Fruit fly (Drosophila melanogaster) whole organism, embryonic: Measurements from ENCODE around the gene Kal1.

ENCODE experiments used
- Ada2b ChIP-seq: fragments of 200-800 bp; sonication (Bioruptor generic); IDR thresholded peaks from 2 replicates; pipeline ENCODE4 v1.3.6; 2022; ENCODE audit warnings: missing biosample characterization, missing genetic modification characterization
- CG1024 ChIP-seq: fragments of 200-800 bp; sonication (Bioruptor generic); IDR thresholded peaks from 2 replicates; pipeline ENCODE4 v1.3.6; 2022; ENCODE audit warnings: missing biosample characterization, missing genetic modification characterization
- CG10267 ChIP-seq: fragments of 200-800 bp; sonication (Bioruptor generic); optimal IDR thresholded peaks from 2 replicates; lab custom pipeline; 2018; ENCODE audit warnings: missing biosample characterization, mild to moderate bottlenecking, missing genetic modification characterization, moderate library complexity
- CG10462 ChIP-seq: fragments of 200-800 bp; sonication (Bioruptor generic); optimal IDR thresholded peaks from 2 replicates; lab custom pipeline; 2016; ENCODE audit warnings: missing biosample characterization, missing genetic modification characterization
- CG10565 ChIP-seq: fragments of 200-800 bp; sonication (Bioruptor generic); optimal IDR thresholded peaks from 3 replicates; lab custom pipeline; 2016; ENCODE audit warnings: missing biosample characterization, mild to moderate bottlenecking, missing genetic modification characterization
- CG11723 ChIP-seq: fragments of 200-800 bp; sonication (Bioruptor generic); optimal IDR thresholded peaks from 2 replicates; lab custom pipeline; 2017; ENCODE audit warnings: missing biosample characterization, mild to moderate bottlenecking, missing genetic modification characterization
- CG12104 ChIP-seq: fragments of 200-800 bp; sonication (Bioruptor generic); optimal IDR thresholded peaks from 3 replicates; lab custom pipeline; 2016; ENCODE audit warnings: missing biosample characterization, missing genetic modification characterization
- CG12219 ChIP-seq: fragments of 200-800 bp; sonication (Bioruptor generic); optimal IDR thresholded peaks from 3 replicates; lab custom pipeline; 2018; ENCODE audit warnings: missing biosample characterization, mild to moderate bottlenecking, missing genetic modification characterization
- CG12744 ChIP-seq: fragments of 200-800 bp; sonication (Bioruptor generic); optimal IDR thresholded peaks from 2 replicates; lab custom pipeline; 2016; ENCODE audit warnings: missing biosample characterization, missing genetic modification characterization
- CG13296 ChIP-seq: fragments of 200-800 bp; sonication (Bioruptor generic); optimal IDR thresholded peaks from 3 replicates; lab custom pipeline; 2018; ENCODE audit warnings: missing biosample characterization, mild to moderate bottlenecking, missing genetic modification characterization
- CG13424 ChIP-seq: fragments of 200-800 bp; sonication (Bioruptor generic); optimal IDR thresholded peaks from 2 replicates; lab custom pipeline; 2019; ENCODE audit warnings: missing biosample characterization, mild to moderate bottlenecking, missing genetic modification characterization, moderate library complexity
- CG14710 ChIP-seq: fragments of 200-800 bp; sonication (Bioruptor generic); optimal IDR thresholded peaks from 3 replicates; lab custom pipeline; 2019; ENCODE audit warnings: missing biosample characterization, mild to moderate bottlenecking, missing genetic modification characterization, moderate library complexity
- CG14965 ChIP-seq: fragments of 200-800 bp; sonication (Bioruptor generic); optimal IDR thresholded peaks from 2 replicates; lab custom pipeline; 2016; ENCODE audit warnings: missing biosample characterization, missing genetic modification characterization, borderline replicate concordance
- CG17385 ChIP-seq: fragments of 200-800 bp; sonication (Bioruptor generic); optimal IDR thresholded peaks from 3 replicates; lab custom pipeline; 2018; ENCODE audit warnings: missing biosample characterization, mild to moderate bottlenecking, missing genetic modification characterization
- CG17912 ChIP-seq: fragments of 200-800 bp; sonication (Bioruptor generic); optimal IDR thresholded peaks from 2 replicates; lab custom pipeline; 2018; ENCODE audit warnings: missing biosample characterization, mild to moderate bottlenecking, missing genetic modification characterization
- CG2120 ChIP-seq: fragments of 200-800 bp; sonication (Bioruptor generic); optimal IDR thresholded peaks from 3 replicates; lab custom pipeline; 2016; ENCODE audit warnings: missing biosample characterization, missing genetic modification characterization
- CG2875 ChIP-seq: fragments of 200-800 bp; sonication (Bioruptor generic); optimal IDR thresholded peaks from 2 replicates; lab custom pipeline; 2017; ENCODE audit warnings: missing biosample characterization, mild to moderate bottlenecking, missing genetic modification characterization, missing genetic modification reagents
- CG34422 ChIP-seq: fragments of 200-800 bp; sonication (Bioruptor generic); IDR thresholded peaks from 3 replicates; pipeline ENCODE4 v1.3.6; 2022; ENCODE audit warnings: missing biosample characterization, missing genetic modification characterization
- CG3847 ChIP-seq: fragments of 200-800 bp; sonication (Bioruptor generic); IDR thresholded peaks from 2 replicates; pipeline ENCODE4 v1.3.6; 2022; ENCODE audit warnings: missing biosample characterization, missing genetic modification characterization
- CG4404 ChIP-seq: fragments of 200-800 bp; sonication (Bioruptor generic); IDR thresholded peaks from 2 replicates; pipeline ENCODE4 v1.3.6; 2022; ENCODE audit warnings: missing biosample characterization, missing genetic modification characterization
- CG6175 ChIP-seq: fragments of 200-800 bp; sonication (Bioruptor generic); IDR thresholded peaks from 3 replicates; pipeline ENCODE4 v1.3.6; 2022; ENCODE audit warnings: missing biosample characterization, missing genetic modification characterization
- CG6654 ChIP-seq: fragments of 200-800 bp; sonication (Bioruptor generic); optimal IDR thresholded peaks from 2 replicates; lab custom pipeline; 2017; ENCODE audit warnings: missing biosample characterization, mild to moderate bottlenecking, missing genetic modification characterization
- CG6791 ChIP-seq: fragments of 200-800 bp; sonication (Bioruptor generic); IDR thresholded peaks from 3 replicates; pipeline ENCODE4 v1.3.6; 2022; ENCODE audit warnings: missing biosample characterization, missing genetic modification characterization; ENCODE audit not compliant: partially characterized antibody
- CG6813 ChIP-seq: fragments of 200-800 bp; sonication (Bioruptor generic); optimal IDR thresholded peaks from 2 replicates; lab custom pipeline; 2017; ENCODE audit warnings: missing biosample characterization, missing genetic modification characterization, mild to moderate bottlenecking, moderate library complexity, missing genetic modification reagents
- CG7786 ChIP-seq: fragments of 200-800 bp; sonication (Bioruptor generic); optimal IDR thresholded peaks from 2 replicates; lab custom pipeline; 2016; ENCODE audit warnings: missing biosample characterization, missing genetic modification characterization
- CG9215 ChIP-seq: fragments of 200-800 bp; sonication (Bioruptor generic); IDR thresholded peaks from 2 replicates; pipeline ENCODE4 v1.3.6; 2022; ENCODE audit warnings: missing biosample characterization, missing genetic modification characterization
- CG9437 ChIP-seq: fragments of 200-800 bp; sonication (Bioruptor generic); optimal IDR thresholded peaks from 2 replicates; lab custom pipeline; 2018; ENCODE audit warnings: missing biosample characterization, mild to moderate bottlenecking, missing genetic modification characterization
- CG9876 ChIP-seq: fragments of 200-800 bp; sonication (Bioruptor generic); optimal IDR thresholded peaks from 2 replicates; lab custom pipeline; 2016; ENCODE audit warnings: missing biosample characterization, missing genetic modification characterization
- E2f1 ChIP-seq: fragments of 200-800 bp; sonication (Bioruptor generic); IDR thresholded peaks from 2 replicates; pipeline ENCODE4 v1.3.6; 2022; ENCODE audit warnings: missing biosample characterization, missing genetic modification characterization
- Fer1 ChIP-seq: fragments of 200-800 bp; sonication (Bioruptor generic); optimal IDR thresholded peaks from 2 replicates; lab custom pipeline; 2017; ENCODE audit warnings: missing biosample characterization, mild to moderate bottlenecking, missing genetic modification characterization
- Lpt ChIP-seq: fragments of >200 bp; optimal IDR thresholded peaks from 2 replicates; lab custom pipeline; 2018; ENCODE audit warnings: missing biosample characterization, missing genetic modification characterization
- Neu2 ChIP-seq: fragments of 200-800 bp; sonication (Bioruptor generic); optimal IDR thresholded peaks from 3 replicates; lab custom pipeline; 2016; ENCODE audit warnings: missing biosample characterization, missing genetic modification characterization, borderline replicate concordance
- Poxn ChIP-seq: fragments of 200-800 bp; sonication (Bioruptor generic); IDR thresholded peaks from 2 replicates; pipeline ENCODE4 v1.3.6; 2022; ENCODE audit warnings: missing biosample characterization, missing genetic modification characterization
- Scr ChIP-seq: fragments of 200-800 bp; sonication (Bioruptor generic); IDR thresholded peaks from 2 replicates; pipeline ENCODE4 v1.3.6; 2022; ENCODE audit warnings: missing biosample characterization, missing genetic modification characterization; ENCODE audit not compliant: partially characterized antibody
- Six4 ChIP-seq: fragments of 200-800 bp; sonication (Bioruptor generic); optimal IDR thresholded peaks from 2 replicates; lab custom pipeline; 2016; ENCODE audit warnings: missing biosample characterization, missing genetic modification characterization
- Spps ChIP-seq: fragments of 200-800 bp; sonication (Bioruptor generic); optimal IDR thresholded peaks from 2 replicates; lab custom pipeline; 2018; ENCODE audit warnings: missing biosample characterization, mild to moderate bottlenecking, missing genetic modification characterization
- TFAM ChIP-seq: fragments of 200-800 bp; sonication (Bioruptor generic); optimal IDR thresholded peaks from 2 replicates; lab custom pipeline; 2017; ENCODE audit warnings: missing biosample characterization, missing genetic modification characterization, inconsistent platforms
- bsh ChIP-seq, 2 experiments: fragments of 200-800 bp; sonication (Bioruptor generic); optimal IDR thresholded peaks; 2 replicates each; lab custom pipeline; 2017 to 2018; ENCODE audit warnings: mild to moderate bottlenecking in 2 of 2, missing biosample characterization in 2 of 2, missing genetic modification characterization in 2 of 2, moderate library complexity in 1 of 2
- chinmo ChIP-seq: fragments of 200-800 bp; sonication (Bioruptor generic); IDR thresholded peaks from 4 replicates; pipeline ENCODE4 v1.3.6; 2022; ENCODE audit warnings: missing biosample characterization, missing genetic modification characterization; ENCODE audit not compliant: partially characterized antibody
- chm ChIP-seq: fragments of 200-800 bp; sonication (Bioruptor generic); IDR thresholded peaks from 2 replicates; pipeline ENCODE4 v1.3.6; 2022; ENCODE audit warnings: missing biosample characterization, missing genetic modification characterization
- crol ChIP-seq: fragments of 200-800 bp; sonication (Bioruptor generic); IDR thresholded peaks from 2 replicates; pipeline ENCODE4 v1.3.6; 2022; ENCODE audit warnings: missing biosample characterization, missing genetic modification characterization
- dm ChIP-seq: fragments of 200-800 bp; sonication (Bioruptor generic); optimal IDR thresholded peaks from 3 replicates; lab custom pipeline; 2016; ENCODE audit warnings: missing biosample characterization, missing genetic modification characterization
- emc ChIP-seq: fragments of 200-800 bp; sonication (Bioruptor generic); optimal IDR thresholded peaks from 2 replicates; lab custom pipeline; 2016; ENCODE audit warnings: missing biosample characterization, missing genetic modification characterization
- ems ChIP-seq: fragments of 200-800 bp; sonication (Bioruptor generic); optimal IDR thresholded peaks from 3 replicates; lab custom pipeline; 2016; ENCODE audit warnings: missing biosample characterization, missing genetic modification characterization
- jigr1 ChIP-seq: fragments of 200-800 bp; sonication (Bioruptor generic); IDR thresholded peaks from 3 replicates; pipeline ENCODE4 v1.3.6; 2022; ENCODE audit warnings: missing biosample characterization, missing genetic modification characterization
- lab ChIP-seq: fragments of 200-800 bp; sonication (Bioruptor generic); optimal IDR thresholded peaks from 3 replicates; lab custom pipeline; 2017; ENCODE audit warnings: missing biosample characterization, missing genetic modification characterization, mild to moderate bottlenecking, moderate library complexity, missing genetic modification reagents
- nau ChIP-seq: fragments of 200-800 bp; sonication (Bioruptor generic); optimal IDR thresholded peaks from 3 replicates; lab custom pipeline; 2017; ENCODE audit warnings: missing biosample characterization, mild to moderate bottlenecking, missing genetic modification characterization, missing genetic modification reagents
- scrt ChIP-seq: fragments of 200-800 bp; sonication (Bioruptor generic); optimal IDR thresholded peaks from 2 replicates; lab custom pipeline; 2018; ENCODE audit warnings: missing biosample characterization, mild to moderate bottlenecking, missing genetic modification characterization, moderate library complexity
- sens-2 ChIP-seq: fragments of 200-800 bp; sonication (Bioruptor generic); IDR thresholded peaks from 2 replicates; pipeline ENCODE4 v1.3.6; 2022; ENCODE audit warnings: missing biosample characterization, missing genetic modification characterization
- tna ChIP-seq: fragments of 200-800 bp; sonication (Bioruptor generic); IDR thresholded peaks from 2 replicates; pipeline ENCODE4 v1.3.6; 2022; ENCODE audit warnings: missing biosample characterization, missing genetic modification characterization; ENCODE audit not compliant: partially characterized antibody
- vvl ChIP-seq: fragments of 200-800 bp; sonication (Bioruptor generic); IDR thresholded peaks from 2 replicates; pipeline ENCODE4 v1.3.6; 2022; ENCODE audit warnings: missing biosample characterization, missing genetic modification characterization

The Kal1 gene

DNA sequence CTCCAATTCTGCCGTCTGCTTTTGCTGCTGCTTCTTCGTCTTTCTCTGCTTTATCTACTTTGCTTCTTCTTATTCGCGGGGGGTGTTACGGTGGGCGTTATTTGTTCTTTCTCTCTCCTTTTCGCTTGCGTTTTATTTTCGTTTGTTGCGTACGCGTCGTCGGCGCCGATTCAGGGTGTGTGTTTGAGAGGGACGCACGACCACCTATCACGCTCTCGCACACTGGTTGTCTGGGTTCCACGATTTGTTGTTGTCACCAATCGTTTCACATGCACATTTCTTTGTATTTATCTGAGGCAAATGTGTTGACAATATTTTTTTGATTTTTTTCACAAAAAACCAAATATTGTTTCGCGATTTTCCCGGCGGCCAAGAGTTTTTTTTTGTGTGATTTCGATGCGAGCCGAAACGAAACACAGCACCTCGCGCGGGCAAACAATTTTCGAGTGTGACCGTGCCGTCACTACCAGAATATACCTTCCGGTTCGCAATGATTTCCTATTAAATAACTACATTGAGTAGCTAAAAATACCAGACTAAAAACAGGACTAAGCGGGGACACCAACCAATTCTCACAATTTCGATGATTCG, 35.8 kb upstream of the Kal1 start, which contains the start of gene Syx1A (continued):
- peak in 1 of 2 experiments; percentile 36 for TF ChIP-seq bsh (GFP tag; optimal IDR thresholded peaks at IDR 0.05; lab: Kevin White, UChicago)
- TF ChIP-seq jigr1 = no peak
- TF ChIP-seq vvl = no peak
- peak; percentile 22 for TF ChIP-seq CG17912
- TF ChIP-seq CG14965 (GFP tag; lab: Kevin White, UChicago) = no peak
- TF ChIP-seq chinmo (GFP tag; lab: Robert Waterston, UW) = no peak
- peak; percentile 3 for TF ChIP-seq CG2875
- TF ChIP-seq Lpt (GFP tag; lab: Kevin White, UChicago) = no peak
- TF ChIP-seq emc (GFP tag; lab: Kevin White, UChicago) = no peak
- TF ChIP-seq CG1024 (GFP tag; lab: Robert Waterston, UW) = no peak
- TF ChIP-seq sens-2 (GFP tag; lab: Robert Waterston, UW) = no peak
- peak; percentile 18 for TF ChIP-seq Fer1 (GFP tag; lab: Kevin White, UChicago)
- TF ChIP-seq CG9876 = no peak
- TF ChIP-seq CG10565 = no peak
- TF ChIP-seq CG12744 = no peak
- peak; percentile 27 for TF ChIP-seq CG14710 (tag; lab: Kevin White, UChicago)
- peak; percentile 23 for TF ChIP-seq CG10267 (tag; lab: Kevin White, UChicago)
- peak; percentile 35 for TF ChIP-seq dm (GFP tag; lab: Kevin White, UChicago)
- peak; percentile 46 for TF ChIP-seq CG13296 (GFP tag; lab: Kevin White, UChicago)
- TF ChIP-seq CG9437 (GFP tag; lab: Kevin White, UChicago) = no peak
- TF ChIP-seq lab (GFP tag; lab: Kevin White, UChicago) = peak; percentile 65
- peak; percentile 10 for TF ChIP-seq CG11723 (GFP tag; lab: Kevin White, UChicago)
- no peak for TF ChIP-seq CG6791
- TF ChIP-seq CG4404 (GFP tag; lab: Robert Waterston, UW) = no peak
- TF ChIP-seq CG12104 (GFP tag; lab: Kevin White, UChicago) = no peak
- TF ChIP-seq scrt (GFP tag; lab: Kevin White, UChicago) = peak; percentile 57
- TF ChIP-seq CG12219 (GFP tag; lab: Kevin White, UChicago) = peak; percentile 10
- TF ChIP-seq Spps (tag; lab: Kevin White, UChicago) = no peak
- TF ChIP-seq CG7786 (GFP tag; lab: Kevin White, UChicago) = no peak
- no peak for TF ChIP-seq Six4
- no peak for TF ChIP-seq CG9215 (GFP tag; lab: Robert Waterston, UW)
- no peak for TF ChIP-seq Neu2 (GFP tag; lab: Kevin White, UChicago)
- no peak for TF ChIP-seq tna
- TF ChIP-seq CG6175 (GFP tag; lab: Robert Waterston, UW) = no peak
- no peak for TF ChIP-seq Poxn (GFP tag; lab: Robert Waterston, UW)
- TF ChIP-seq CG13424 (tag; lab: Kevin White, UChicago) = no peak
- peak; percentile 42 for TF ChIP-seq nau (GFP tag; lab: Kevin White, UChicago)
- TF ChIP-seq CG6813 (GFP tag; lab: Kevin White, UChicago) = no peak
- TF ChIP-seq ems (GFP tag; lab: Kevin White, UChicago) = no peak
- TF ChIP-seq CG10462 (GFP tag; lab: Kevin White, UChicago) = no peak
- no peak for TF ChIP-seq chm (GFP tag; lab: Robert Waterston, UW)
- TF ChIP-seq CG6654 = no peak
- TF ChIP-seq crol (GFP tag; lab: Robert Waterston, UW) = no peak
- peak; percentile 22 for TF ChIP-seq CG2120 (GFP tag; lab: Kevin White, UChicago)
- TF ChIP-seq E2f1 (GFP tag; lab: Robert Waterston, UW) = no peak
- TF ChIP-seq CG34422 (GFP tag; lab: Robert Waterston, UW) = no peak
- peak; percentile 93 for TF ChIP-seq CG17385 (GFP tag; lab: Kevin White, UChicago)
- TF ChIP-seq Scr (GFP tag; lab: Robert Waterston, UW) = no peak
- TF ChIP-seq Ada2b (GFP tag; lab: Robert Waterston, UW) = no peak
- TF ChIP-seq CG3847 (GFP tag; lab: Robert Waterston, UW) = no peak
- no peak for TF ChIP-seq TFAM (GFP tag; lab: Kevin White, UChicago)
